Fruit fly (Drosophila melanogaster) whole organism, embryonic: Measurements from ENCODE around the gene CG43347.

Experiments used
- Asciz ChIP-seq: fragments of 200-800 bp; sonication (Bioruptor generic); optimal IDR thresholded peaks from 2 replicates; lab custom pipeline; 2017; ENCODE audit warnings: missing biosample characterization, mild to moderate bottlenecking, missing genetic modification characterization, missing genetic modification reagents
- Atf3 ChIP-seq: fragments of 200-800 bp; sonication (Bioruptor generic); optimal IDR thresholded peaks from 3 replicates; lab custom pipeline; 2016; ENCODE audit warnings: missing biosample characterization, missing genetic modification characterization
- Bteb2 ChIP-seq: fragments of 200-800 bp; sonication (Bioruptor generic); optimal IDR thresholded peaks from 2 replicates; lab custom pipeline; 2016; ENCODE audit warnings: missing biosample characterization, missing genetic modification characterization
- CG11696 ChIP-seq: fragments of 200-800 bp; sonication (Bioruptor generic); IDR thresholded peaks from 2 replicates; pipeline ENCODE4 v1.3.6; 2022; ENCODE audit warnings: missing biosample characterization, missing genetic modification characterization
- CG11723 ChIP-seq: fragments of 200-800 bp; sonication (Bioruptor generic); optimal IDR thresholded peaks from 2 replicates; lab custom pipeline; 2017; ENCODE audit warnings: missing biosample characterization, mild to moderate bottlenecking, missing genetic modification characterization
- CG12219 ChIP-seq: fragments of 200-800 bp; sonication (Bioruptor generic); optimal IDR thresholded peaks from 3 replicates; lab custom pipeline; 2018; ENCODE audit warnings: missing biosample characterization, mild to moderate bottlenecking, missing genetic modification characterization
- CG15601 ChIP-seq: fragments of 200-800 bp; sonication (Bioruptor generic); optimal IDR thresholded peaks from 3 replicates; lab custom pipeline; 2019; ENCODE audit warnings: missing biosample characterization, mild to moderate bottlenecking, missing genetic modification characterization, moderate library complexity
- CG16813 ChIP-seq: fragments of 200-800 bp; sonication (Bioruptor generic); IDR thresholded peaks from 3 replicates; pipeline ENCODE4 v1.3.6; 2022; ENCODE audit warnings: missing biosample characterization, missing genetic modification characterization; ENCODE audit not compliant: partially characterized antibody
- CG16815 ChIP-seq: fragments of 200-800 bp; sonication (Bioruptor generic); optimal IDR thresholded peaks from 3 replicates; lab custom pipeline; 2017; ENCODE audit warnings: missing biosample characterization, mild to moderate bottlenecking, missing genetic modification characterization
- CG17359 ChIP-seq: fragments of 200-800 bp; sonication (Bioruptor generic); optimal IDR thresholded peaks from 3 replicates; lab custom pipeline; 2018; ENCODE audit warnings: missing biosample characterization, mild to moderate bottlenecking, missing genetic modification characterization, moderate library complexity
- CG17385 ChIP-seq: fragments of 200-800 bp; sonication (Bioruptor generic); optimal IDR thresholded peaks from 3 replicates; lab custom pipeline; 2018; ENCODE audit warnings: missing biosample characterization, mild to moderate bottlenecking, missing genetic modification characterization
- CG18599 ChIP-seq: fragments of 200-800 bp; sonication (Bioruptor generic); optimal IDR thresholded peaks from 3 replicates; lab custom pipeline; 2017; ENCODE audit warnings: missing biosample characterization, missing genetic modification characterization, mild to moderate bottlenecking, moderate library complexity, missing genetic modification reagents
- CG2712 ChIP-seq: fragments of 200-800 bp; optimal IDR thresholded peaks from 3 replicates; lab custom pipeline; 2019; ENCODE audit warnings: missing biosample characterization, mild to moderate bottlenecking, missing genetic modification characterization, moderate library complexity
- CG2875 ChIP-seq: fragments of 200-800 bp; sonication (Bioruptor generic); optimal IDR thresholded peaks from 2 replicates; lab custom pipeline; 2017; ENCODE audit warnings: missing biosample characterization, mild to moderate bottlenecking, missing genetic modification characterization, missing genetic modification reagents
- CG3995 ChIP-seq: fragments of 200-800 bp; sonication (Bioruptor generic); optimal IDR thresholded peaks from 3 replicates; lab custom pipeline; 2016; ENCODE audit warnings: missing biosample characterization, missing genetic modification characterization
- CG42726 ChIP-seq: fragments of 200-800 bp; sonication (Bioruptor generic); IDR thresholded peaks from 2 replicates; pipeline ENCODE4 v1.3.6; 2022; ENCODE audit warnings: missing biosample characterization, missing genetic modification characterization; ENCODE audit not compliant: partially characterized antibody
- CG4282 ChIP-seq: fragments of 200-800 bp; sonication (Bioruptor generic); optimal IDR thresholded peaks from 2 replicates; lab custom pipeline; 2016; ENCODE audit warnings: missing biosample characterization, missing genetic modification characterization
- CG6689 ChIP-seq: fragments of 200-800 bp; sonication (Bioruptor generic); IDR thresholded peaks from 2 replicates; pipeline ENCODE4 v1.3.6; 2022; ENCODE audit warnings: missing biosample characterization, missing genetic modification characterization
- CG6791 ChIP-seq: fragments of 200-800 bp; sonication (Bioruptor generic); IDR thresholded peaks from 3 replicates; pipeline ENCODE4 v1.3.6; 2022; ENCODE audit warnings: missing biosample characterization, missing genetic modification characterization; ENCODE audit not compliant: partially characterized antibody
- CG6854 ChIP-seq: fragments of 200-800 bp; sonication (Bioruptor generic); optimal IDR thresholded peaks from 3 replicates; lab custom pipeline; 2017; ENCODE audit warnings: missing biosample characterization, mild to moderate bottlenecking, missing genetic modification characterization
- CG8478 ChIP-seq: fragments of >200 bp; optimal IDR thresholded peaks from 2 replicates; lab custom pipeline; 2018
- CG9797 ChIP-seq: fragments of 200-800 bp; sonication (Bioruptor generic); optimal IDR thresholded peaks from 3 replicates; lab custom pipeline; 2018; ENCODE audit warnings: missing biosample characterization, mild to moderate bottlenecking, missing genetic modification characterization
- Chrac-16 ChIP-seq: fragments of 200-800 bp; sonication (Bioruptor generic); optimal IDR thresholded peaks from 3 replicates; lab custom pipeline; 2016; ENCODE audit warnings: missing biosample characterization, missing genetic modification characterization
- Doc3 ChIP-seq: fragments of 200-800 bp; sonication (Bioruptor generic); IDR thresholded peaks from 3 replicates; pipeline ENCODE4 v1.3.6; 2022; ENCODE audit warnings: missing biosample characterization, missing genetic modification characterization; ENCODE audit not compliant: partially characterized antibody
- H15 ChIP-seq: fragments of 200-800 bp; sonication (Bioruptor generic); IDR thresholded peaks from 3 replicates; pipeline ENCODE4 v1.3.6; 2022; ENCODE audit warnings: missing biosample characterization, missing genetic modification characterization
- HmgD ChIP-seq: fragments of 200-800 bp; sonication (Bioruptor generic); optimal IDR thresholded peaks from 3 replicates; lab custom pipeline; 2016; ENCODE audit warnings: missing biosample characterization, missing genetic modification characterization
- Hr51 ChIP-seq, 2 experiments: fragments of 200-800 bp; sonication (Bioruptor generic); optimal IDR thresholded peaks; 2 replicates in 1 of 2; 3 replicates in 1 of 2; lab custom pipeline; 2016 to 2018; ENCODE audit warnings: missing biosample characterization in 2 of 2, missing genetic modification characterization in 2 of 2, mild to moderate bottlenecking in 1 of 2, moderate library complexity in 1 of 2
- Hsf ChIP-seq: fragments of 200-800 bp; sonication (Bioruptor generic); optimal IDR thresholded peaks from 3 replicates; lab custom pipeline; 2016; ENCODE audit warnings: missing biosample characterization, missing genetic modification characterization
- Lhr ChIP-seq: fragments of 200-800 bp; sonication (Bioruptor generic); optimal IDR thresholded peaks from 3 replicates; lab custom pipeline; 2017; ENCODE audit warnings: mild to moderate bottlenecking, missing biosample characterization, missing genetic modification reagents, missing genetic modification characterization
- MBD-R2 ChIP-seq: fragments of 200-800 bp; sonication (Bioruptor generic); IDR thresholded peaks from 2 replicates; pipeline ENCODE4 v1.3.6; 2022; ENCODE audit warnings: missing biosample characterization, missing genetic modification characterization
- MTF-1 ChIP-seq: fragments of 200-800 bp; sonication (Bioruptor generic); optimal IDR thresholded peaks from 2 replicates; lab custom pipeline; 2018; ENCODE audit warnings: missing biosample characterization, mild to moderate bottlenecking, missing genetic modification characterization, borderline replicate concordance
- Mad ChIP-seq: fragments of 200-800 bp; sonication (Bioruptor generic); optimal IDR thresholded peaks from 2 replicates; lab custom pipeline; 2016; ENCODE audit warnings: missing biosample characterization, missing genetic modification characterization
- Nf-YA ChIP-seq: fragments of 200-800 bp; sonication (Bioruptor generic); IDR thresholded peaks from 2 replicates; pipeline ENCODE4 v1.3.6; 2022; ENCODE audit warnings: missing biosample characterization, missing genetic modification characterization
- Oli ChIP-seq: fragments of 200-800 bp; sonication (Bioruptor generic); optimal IDR thresholded peaks from 2 replicates; lab custom pipeline; 2018; ENCODE audit warnings: missing biosample characterization, mild to moderate bottlenecking, missing genetic modification characterization, moderate library complexity
- Rfx ChIP-seq: fragments of 200-800 bp; sonication (Bioruptor generic); IDR thresholded peaks from 2 replicates; pipeline ENCODE4 v1.3.6; 2022; ENCODE audit warnings: missing biosample characterization, missing genetic modification characterization
- Stat92E ChIP-seq, 3 experiments: fragments of >200 bp in 2 of 3; fragments of 200-800 bp in 1 of 3; sonication (Bioruptor generic) in 1 of 3; optimal IDR thresholded peaks; 2 replicates each; lab custom pipeline; 2017 to 2019; ENCODE audit warnings: missing biosample characterization in 3 of 3, missing genetic modification characterization in 3 of 3, mild to moderate bottlenecking in 1 of 3, moderate library complexity in 1 of 3
- ap ChIP-seq: fragments of 200-800 bp; sonication (Bioruptor generic); IDR thresholded peaks from 2 replicates; pipeline ENCODE4 v1.3.6; 2022; ENCODE audit warnings: missing biosample characterization, missing genetic modification characterization
- gsb ChIP-seq: fragments of 200-800 bp; sonication (Bioruptor generic); IDR thresholded peaks from 2 replicates; pipeline ENCODE4 v1.3.6; 2022; ENCODE audit warnings: missing biosample characterization, missing genetic modification characterization
- hbn ChIP-seq: fragments of 200-800 bp; sonication (Bioruptor generic); IDR thresholded peaks from 2 replicates; pipeline ENCODE4 v1.3.6; 2022; ENCODE audit warnings: missing biosample characterization, missing genetic modification characterization; ENCODE audit not compliant: partially characterized antibody
- hkb ChIP-seq, 2 experiments: fragments of 200-800 bp in 1 of 2; fragments of >200 bp in 1 of 2; sonication (Bioruptor generic) in 1 of 2; IDR thresholded peaks in 1 of 2; optimal IDR thresholded peaks in 1 of 2; 2 replicates each; pipeline versions ENCODE4 v1.3.6 to Lab custom; 2017 to 2022; ENCODE audit warnings: missing biosample characterization in 1 of 2, missing genetic modification characterization in 1 of 2
- mam ChIP-seq: fragments of 200-800 bp; sonication (Bioruptor generic); optimal IDR thresholded peaks from 3 replicates; lab custom pipeline; 2016; ENCODE audit warnings: missing biosample characterization, missing genetic modification characterization
- pfk ChIP-seq: fragments of 200-800 bp; sonication (Bioruptor generic); optimal IDR thresholded peaks from 2 replicates; lab custom pipeline; 2018; ENCODE audit warnings: missing biosample characterization, mild to moderate bottlenecking, missing genetic modification characterization, moderate library complexity
- run ChIP-seq: fragments of 200-800 bp; sonication (Bioruptor generic); optimal IDR thresholded peaks from 3 replicates; lab custom pipeline; 2018; ENCODE audit warnings: missing biosample characterization, mild to moderate bottlenecking, missing genetic modification characterization
- shn ChIP-seq: fragments of 200-800 bp; sonication (Bioruptor generic); optimal IDR thresholded peaks from 3 replicates; lab custom pipeline; 2016; ENCODE audit warnings: missing biosample characterization, missing genetic modification characterization
- slp2 ChIP-seq: fragments of 200-800 bp; sonication (Bioruptor generic); optimal IDR thresholded peaks from 2 replicates; lab custom pipeline; 2016; ENCODE audit warnings: missing biosample characterization, missing genetic modification characterization
- sob ChIP-seq: fragments of 200-800 bp; sonication (Bioruptor generic); IDR thresholded peaks from 2 replicates; pipeline ENCODE4 v1.3.6; 2022; ENCODE audit warnings: missing biosample characterization, missing genetic modification characterization
- tgo ChIP-seq: fragments of 200-800 bp; sonication (Bioruptor generic); IDR thresholded peaks from 3 replicates; pipeline ENCODE4 v1.3.6; 2022; ENCODE audit warnings: missing biosample characterization, missing genetic modification characterization
- wdn ChIP-seq: fragments of 200-800 bp; sonication (Bioruptor generic); IDR thresholded peaks from 2 replicates; pipeline ENCODE4 v1.3.6; 2022; ENCODE audit warnings: missing biosample characterization, missing genetic modification characterization
- zfh1 ChIP-seq: fragments of 200-800 bp; sonication (Bioruptor generic); IDR thresholded peaks from 3 replicates; pipeline ENCODE4 v1.3.6; 2022; ENCODE audit warnings: missing biosample characterization, missing genetic modification characterization

Gene CG43347

dm6 chrX:10570142-10570756, 49.7 kb downstream of the CG43347 start (continued):
- TF ChIP-seq CG12219, result peak; percentile 64
- TF ChIP-seq Rfx (GFP tag; lab: Robert Waterston, UW), result 0 out of 2 replicates have a peak, but pooled peaks have one; percentile 39
- TF ChIP-seq CG17359 (tag; lab: Kevin White, UChicago), result peak; percentile 54
- no peak for TF ChIP-seq Nf-YA (GFP tag; lab: Robert Waterston, UW)
- 0 out of 3 replicates have a peak, but pooled peaks have one; percentile 17 for TF ChIP-seq tgo (GFP tag; lab: Robert Waterston, UW)
- peak; percentile 31 for TF ChIP-seq Atf3 (GFP tag; lab: Kevin White, UChicago)
- no peak for TF ChIP-seq gsb
- peak; percentile 74 for TF ChIP-seq Oli (tag; lab: Kevin White, UChicago)
- TF ChIP-seq Lhr (GFP tag; lab: Kevin White, UChicago), result no peak
- peak; percentile 47 for TF ChIP-seq Hsf (GFP tag; lab: Kevin White, UChicago)
- no peak for TF ChIP-seq CG3995 (GFP tag; lab: Kevin White, UChicago)
- TF ChIP-seq CG2712 (tag; lab: Kevin White, UChicago), result peak; percentile 29
- TF ChIP-seq Asciz, result no peak
- TF ChIP-seq run (tag; lab: Kevin White, UChicago), result no peak
- no peak for TF ChIP-seq MTF-1 (GFP tag; lab: Kevin White, UChicago)
- no peak for TF ChIP-seq Mad (GFP tag; lab: Kevin White, UChicago)
- no peak for TF ChIP-seq HmgD (GFP tag; lab: Kevin White, UChicago)
- no peak for TF ChIP-seq CG8478 (lab: Kevin White, UChicago)
- no peak for TF ChIP-seq CG17385 (GFP tag; lab: Kevin White, UChicago)
- no peak for TF ChIP-seq CG16813 (GFP tag; lab: Robert Waterston, UW)
- TF ChIP-seq slp2, result peak; percentile 24
- TF ChIP-seq hbn (GFP tag; lab: Robert Waterston, UW), result no peak
- TF ChIP-seq CG9797 (GFP tag; lab: Kevin White, UChicago), result no peak
- TF ChIP-seq CG6689, result peak; percentile 59
- TF ChIP-seq hkb (optimal IDR thresholded peaks at IDR 0.05; lab: Kevin White, UChicago), result no peak
- TF ChIP-seq hkb (GFP tag; IDR thresholded peaks at IDR 0.05; lab: Robert Waterston, UW), result peak; percentile 72
- TF ChIP-seq mam (GFP tag; lab: Kevin White, UChicago), result peak; percentile 32
- no peak for TF ChIP-seq CG11723 (GFP tag; lab: Kevin White, UChicago)
- TF ChIP-seq CG18599 (GFP tag; lab: Kevin White, UChicago), result peak; percentile 61
- TF ChIP-seq Bteb2, result no peak
- TF ChIP-seq zfh1 (GFP tag; lab: Robert Waterston, UW), result peak; percentile 43; the same call in 1 of the 3 replicates
- TF ChIP-seq Chrac-16 (GFP tag; lab: Kevin White, UChicago), result peak; percentile 20
- 0 out of 2 replicates have a peak, but pooled peaks have one; percentile 23 for TF ChIP-seq wdn (GFP tag; lab: Robert Waterston, UW)
- no peak for TF ChIP-seq CG11696 (GFP tag; lab: Robert Waterston, UW)
- TF ChIP-seq shn (GFP tag; lab: Kevin White, UChicago), result peak; percentile 14
- no peak for TF ChIP-seq CG42726 (GFP tag; lab: Robert Waterston, UW)
- TF ChIP-seq Doc3 (GFP tag; lab: Robert Waterston, UW), result no peak
- 0 out of 3 replicates have a peak, but pooled peaks have one; percentile 25 for TF ChIP-seq H15 (GFP tag; lab: Robert Waterston, UW)
- peak; percentile 19 for TF ChIP-seq CG15601 (tag; lab: Kevin White, UChicago)
- TF ChIP-seq CG16815 (GFP tag; lab: Kevin White, UChicago), result no peak
- TF ChIP-seq ap (GFP tag; lab: Robert Waterston, UW), result peak; percentile 56
- peak in 1 of 2 experiments; percentile 71 for TF ChIP-seq Hr51 (GFP tag; optimal IDR thresholded peaks at IDR 0.05; lab: Kevin White, UChicago)
- peak; percentile 54 for TF ChIP-seq CG2875
- TF ChIP-seq sob (GFP tag; lab: Robert Waterston, UW), result no peak
- no peak for TF ChIP-seq CG6791 (GFP tag; lab: Robert Waterston, UW)
- TF ChIP-seq MBD-R2 (GFP tag; lab: Robert Waterston, UW), result no peak
- no peak for TF ChIP-seq CG4282 (GFP tag; lab: Kevin White, UChicago)
- no peak for TF ChIP-seq CG6854 (GFP tag; lab: Kevin White, UChicago)
- no peak for TF ChIP-seq pfk (GFP tag; lab: Kevin White, UChicago)
- TF ChIP-seq Stat92E (GFP tag; optimal IDR thresholded peaks at IDR 0.05; lab: Kevin White, UChicago), result no peak
